Fruit fly (Drosophila melanogaster) whole organism, adult: Measurements from ENCODE around the gene Wdfy2.

Source experiments
- CG11617 ChIP-seq: fragments of 200-800 bp; sonication (Bioruptor generic); optimal IDR thresholded peaks from 2 replicates; lab custom pipeline; 2017; ENCODE audit warnings: mild to moderate bottlenecking, missing biosample characterization, missing genetic modification reagents, missing genetic modification characterization
- CG7045 ChIP-seq: fragments of 200-800 bp; sonication (Bioruptor generic); optimal IDR thresholded peaks from 2 replicates; lab custom pipeline; 2017; ENCODE audit warnings: missing biosample characterization, mild to moderate bottlenecking, missing genetic modification characterization
- Hr96 ChIP-seq: fragments of 200-800 bp; sonication (Bioruptor generic); optimal IDR thresholded peaks from 2 replicates; lab custom pipeline; 2016; ENCODE audit warnings: missing biosample characterization, missing genetic modification characterization

- TF ChIP-seq CG11617 (GFP tag; lab: Kevin White, UChicago) = no peak
- TF ChIP-seq CG7045 = no peak
- no peak for TF ChIP-seq Hr96 (GFP tag; lab: Kevin White, UChicago)
Measured at dm6 chr2L:10442048-10442790, 19.1 kb downstream of the Wdfy2 start, which contains the start of gene loh.
